Fruit fly (Drosophila melanogaster) whole organism, wandering third instar larva: ENCODE results near the gene CG17786.

ENCODE experiments used
- Abd-B ChIP-seq: fragments of >200 bp; optimal IDR thresholded peaks from 2 replicates; lab custom pipeline; 2017; ENCODE audit warnings: missing biosample characterization, missing genetic modification characterization
- CG32264 ChIP-seq: fragments of 200-800 bp; sonication (Bioruptor generic); optimal IDR thresholded peaks from 2 replicates; lab custom pipeline; 2016; ENCODE audit warnings: missing biosample characterization, missing genetic modification characterization
- CG9705 ChIP-seq: fragments of 200-800 bp; sonication (Bioruptor generic); optimal IDR thresholded peaks from 2 replicates; lab custom pipeline; 2018; ENCODE audit warnings: missing biosample characterization, mild to moderate bottlenecking, missing genetic modification characterization
- CrebA ChIP-seq: fragments of 200-800 bp; sonication (Bioruptor generic); optimal IDR thresholded peaks from 2 replicates; lab custom pipeline; 2016; ENCODE audit warnings: missing biosample characterization, mild to moderate bottlenecking, missing genetic modification characterization, borderline replicate concordance
- Dfd ChIP-seq: fragments of >200 bp; optimal IDR thresholded peaks from 2 replicates; lab custom pipeline; 2017; ENCODE audit warnings: missing biosample characterization, missing genetic modification characterization
- Dif ChIP-seq: fragments of 200-275, 200-300 bp; sonication (Bioruptor generic); optimal IDR thresholded peaks from 2 replicates; lab custom pipeline; 2018; ENCODE audit warnings: missing biosample characterization, missing genetic modification characterization; ENCODE audit not compliant: partially characterized antibody
- GATAd ChIP-seq: sonication (Bioruptor generic); optimal IDR thresholded peaks from 2 replicates; lab custom pipeline; 2016; ENCODE audit warnings: missing biosample characterization, missing genetic modification characterization
- HLH106 ChIP-seq: fragments of 200-800 bp; optimal IDR thresholded peaks from 3 replicates; lab custom pipeline; 2019; ENCODE audit warnings: missing biosample characterization, mild to moderate bottlenecking, missing genetic modification characterization, moderate library complexity
- Hnf4 ChIP-seq: fragments of 200-800 bp; sonication (Bioruptor generic); optimal IDR thresholded peaks from 2 replicates; lab custom pipeline; 2016; ENCODE audit warnings: missing biosample characterization, mild to moderate bottlenecking, missing genetic modification characterization
- Hr78 ChIP-seq: fragments of >200 bp; optimal IDR thresholded peaks from 2 replicates; lab custom pipeline; 2017; ENCODE audit warnings: missing biosample characterization, missing genetic modification characterization
- Hr83 ChIP-seq: fragments of 200-300 bp; sonication (Bioruptor generic); optimal IDR thresholded peaks from 2 replicates; lab custom pipeline; 2016; ENCODE audit warnings: missing biosample characterization, mild to moderate bottlenecking, missing genetic modification characterization, moderate library complexity; ENCODE audit not compliant: poor library complexity, severe bottlenecking
- Jra ChIP-seq: sonication (Bioruptor generic); optimal IDR thresholded peaks from 2 replicates; lab custom pipeline; 2016; ENCODE audit warnings: missing biosample characterization, missing genetic modification characterization
- Mio ChIP-seq: sonication (Bioruptor generic); optimal IDR thresholded peaks from 2 replicates; lab custom pipeline; 2016; ENCODE audit warnings: missing biosample characterization, missing genetic modification characterization
- Myc ChIP-seq: fragments of >200 bp; optimal IDR thresholded peaks from 2 replicates; lab custom pipeline; 2017
- N ChIP-seq: fragments of >200 bp; optimal IDR thresholded peaks from 2 replicates; lab custom pipeline; 2018; ENCODE audit warnings: missing biosample characterization, missing external identifiers, missing genetic modification characterization
- OdsH ChIP-seq: fragments of 200-800 bp; sonication (Bioruptor generic); optimal IDR thresholded peaks from 2 replicates; lab custom pipeline; 2016; ENCODE audit warnings: missing biosample characterization, mild to moderate bottlenecking, missing genetic modification characterization
- Rel ChIP-seq, 2 experiments: fragments of 200-800 bp; sonication (Bioruptor generic) in 1 of 2; optimal IDR thresholded peaks; 2 replicates in 1 of 2; 3 replicates in 1 of 2; lab custom pipeline; 2016 to 2019; ENCODE audit warnings: mild to moderate bottlenecking in 2 of 2, missing biosample characterization in 2 of 2, missing genetic modification characterization in 2 of 2, moderate library complexity in 1 of 2
- Sp1 ChIP-seq: fragments of 200-800 bp; sonication (Bioruptor generic); optimal IDR thresholded peaks from 3 replicates; lab custom pipeline; 2019; ENCODE audit warnings: missing biosample characterization, mild to moderate bottlenecking, missing genetic modification characterization, moderate library complexity
- Vsx2 ChIP-seq: fragments of 200-300, 225-300 bp; sonication (Bioruptor generic); optimal IDR thresholded peaks from 2 replicates; lab custom pipeline; 2018; ENCODE audit warnings: missing biosample characterization, missing genetic modification characterization; ENCODE audit not compliant: partially characterized antibody
- br ChIP-seq: fragments of 200-800 bp; sonication (Bioruptor generic); optimal IDR thresholded peaks from 2 replicates; lab custom pipeline; 2016; ENCODE audit warnings: missing biosample characterization, missing genetic modification characterization
- brk ChIP-seq: fragments of 200-800 bp; sonication (Bioruptor generic); optimal IDR thresholded peaks from 2 replicates; lab custom pipeline; 2016; ENCODE audit warnings: missing biosample characterization, mild to moderate bottlenecking, missing genetic modification characterization
- dl ChIP-seq, 2 experiments: fragments of 175-275, 200-275 bp in 1 of 2; fragments of 200-275 bp in 1 of 2; sonication (Bioruptor generic); optimal IDR thresholded peaks; lab custom pipeline; 2018; ENCODE audit warnings: mild to moderate bottlenecking in 2 of 2, missing biosample characterization in 2 of 2, missing genetic modification characterization in 2 of 2, moderate library complexity in 2 of 2; ENCODE audit not compliant: partially characterized antibody in 2 of 2, insufficient read depth in 1 of 2
- dmrt93B ChIP-seq: fragments of 200-800 bp; sonication (Bioruptor generic); optimal IDR thresholded peaks from 2 replicates; lab custom pipeline; 2018; ENCODE audit warnings: missing biosample characterization, mild to moderate bottlenecking, missing genetic modification characterization
- dsf ChIP-seq: sonication (Bioruptor generic); optimal IDR thresholded peaks from 2 replicates; lab custom pipeline; 2016; ENCODE audit warnings: missing biosample characterization, missing genetic modification characterization, borderline replicate concordance
- ey ChIP-seq: fragments of 200-800 bp; sonication (Bioruptor generic); optimal IDR thresholded peaks from 2 replicates; lab custom pipeline; 2016; ENCODE audit warnings: missing biosample characterization, missing genetic modification characterization
- foxo ChIP-seq, 2 experiments: fragments of 200-800 bp; sonication (Bioruptor generic); optimal IDR thresholded peaks; 2 replicates in 1 of 2; 3 replicates in 1 of 2; lab custom pipeline; 2016 to 2017; ENCODE audit warnings: missing biosample characterization in 2 of 2, missing genetic modification characterization in 2 of 2
- fru ChIP-seq: fragments of 200-800 bp; sonication (Bioruptor generic); optimal IDR thresholded peaks from 3 replicates; lab custom pipeline; 2016; ENCODE audit warnings: missing biosample characterization, mild to moderate bottlenecking, missing genetic modification characterization
- h ChIP-seq: fragments of 200-800 bp; sonication (Bioruptor generic); optimal IDR thresholded peaks from 3 replicates; lab custom pipeline; 2016; ENCODE audit warnings: missing biosample characterization, mild to moderate bottlenecking, missing genetic modification characterization
- jim ChIP-seq: fragments of 175-275, 200-325 bp; sonication (Bioruptor generic); optimal IDR thresholded peaks from 2 replicates; lab custom pipeline; 2016; ENCODE audit warnings: missing biosample characterization, mild to moderate bottlenecking, missing genetic modification characterization
- lola ChIP-seq: fragments of >200 bp; optimal IDR thresholded peaks from 2 replicates; lab custom pipeline; 2017; ENCODE audit warnings: missing biosample characterization, missing genetic modification characterization
- pan ChIP-seq: fragments of >200 bp; optimal IDR thresholded peaks from 2 replicates; lab custom pipeline; 2017
- psq ChIP-seq: fragments of 200-800 bp; sonication (Bioruptor generic); optimal IDR thresholded peaks from 3 replicates; lab custom pipeline; 2017; ENCODE audit warnings: missing biosample characterization, mild to moderate bottlenecking, missing genetic modification characterization, moderate library complexity
- rgr ChIP-seq: fragments of 200-800 bp; sonication (Bioruptor generic); optimal IDR thresholded peaks from 3 replicates; lab custom pipeline; 2016; ENCODE audit warnings: missing biosample characterization, mild to moderate bottlenecking, missing genetic modification characterization
- sage ChIP-seq: fragments of 200-800 bp; sonication (Bioruptor generic); optimal IDR thresholded peaks from 2 replicates; lab custom pipeline; 2016; ENCODE audit warnings: missing biosample characterization, mild to moderate bottlenecking, missing genetic modification characterization
- sv ChIP-seq: fragments of 200-800 bp; sonication (Bioruptor generic); optimal IDR thresholded peaks from 3 replicates; lab custom pipeline; 2016; ENCODE audit warnings: missing biosample characterization, missing genetic modification characterization
- tai ChIP-seq: sonication (Bioruptor generic); optimal IDR thresholded peaks from 2 replicates; lab custom pipeline; 2016; ENCODE audit warnings: missing biosample characterization, missing genetic modification characterization
- usp ChIP-seq: fragments of >200 bp; optimal IDR thresholded peaks from 2 replicates; lab custom pipeline; 2017; ENCODE audit warnings: missing biosample characterization, missing genetic modification characterization
- woc ChIP-seq: sonication (Bioruptor generic); optimal IDR thresholded peaks from 2 replicates; lab custom pipeline; 2016; ENCODE audit warnings: missing biosample characterization, mild to moderate bottlenecking, missing genetic modification characterization

The CG17786 gene

dm6 chr3R:24260411-24260810 is 41.9 kb upstream of the CG17786 start:
- peak; percentile 8 for TF ChIP-seq Dif (GFP tag; lab: Kevin White, UChicago)
- TF ChIP-seq OdsH (GFP tag; lab: Kevin White, UChicago) = no peak

dm6 chr3R:24260041-24260379 is 41.5 kb upstream of the CG17786 start:
- TF ChIP-seq GATAd (GFP tag; lab: Kevin White, UChicago) (no peak), Myc (no peak), psq (GFP tag; lab: Kevin White, UChicago) (peak; percentile 29), dmrt93B (GFP tag; lab: Kevin White, UChicago) (no peak), foxo (GFP tag; optimal IDR thresholded peaks at IDR 0.05; lab: Kevin White, UChicago) (no peak), CG9705 (no peak), fru (GFP tag; lab: Kevin White, UChicago) (peak; percentile 56), Hr78 (GFP tag; lab: Kevin White, UChicago) (no peak), Jra (GFP tag; lab: Kevin White, UChicago) (no peak), Dif (GFP tag; lab: Kevin White, UChicago) (no peak), h (GFP tag; lab: Kevin White, UChicago) (peak; percentile 25), OdsH (GFP tag; lab: Kevin White, UChicago) (no peak), N (no peak), br (no peak)

dm6 chr3R:24259278-24260040 is 40.9 kb upstream of the CG17786 start:
- TF ChIP-seq woc (GFP tag; lab: Kevin White, UChicago) (peak; percentile 81), sv (GFP tag; lab: Kevin White, UChicago) (peak; percentile 82), fru (GFP tag; lab: Kevin White, UChicago) (peak; percentile 96), br (peak; percentile 95), jim (GFP tag; lab: Kevin White, UChicago) (no peak), foxo (GFP tag; optimal IDR thresholded peaks at IDR 0.05; lab: Kevin White, UChicago) (peak; percentile 93 to 97), Mio (GFP tag; lab: Kevin White, UChicago) (peak; percentile 81), tai (GFP tag; lab: Kevin White, UChicago) (no peak), Dfd (GFP tag; lab: Kevin White, UChicago) (no peak), CG9705 (peak; percentile 5), CrebA (GFP tag; lab: Kevin White, UChicago) (peak; percentile 85), Myc (no peak), Hr78 (GFP tag; lab: Kevin White, UChicago) (no peak), brk (GFP tag; lab: Kevin White, UChicago) (peak; percentile 82), Hnf4 (peak; percentile 90), Sp1 (GFP tag; lab: Kevin White, UChicago) (peak; percentile 91), CG32264 (peak; percentile 90), Abd-B (GFP tag; lab: Kevin White, UChicago) (no peak), dl (GFP tag; optimal IDR thresholded peaks at IDR 0.05; lab: Kevin White, UChicago; ENCODE audit: insufficient read depth in 1 of 2, partially characterized antibody in 2 of 2) (peak; percentile 92 to 96), sage (GFP tag; lab: Kevin White, UChicago) (peak; percentile 85), Hr83 (GFP tag; lab: Kevin White, UChicago) (peak; percentile 66), pan (lab: Kevin White, UChicago) (no peak), Jra (GFP tag; lab: Kevin White, UChicago) (peak; percentile 64), Rel (GFP tag; optimal IDR thresholded peaks at IDR 0.05; lab: Kevin White, UChicago) (peak; percentile 83), Rel (tag; optimal IDR thresholded peaks at IDR 0.05; lab: Kevin White, UChicago) (peak; percentile 58), GATAd (GFP tag; lab: Kevin White, UChicago) (peak; percentile 41), OdsH (GFP tag; lab: Kevin White, UChicago) (peak; percentile 96), usp (GFP tag; lab: Kevin White, UChicago) (no peak), rgr (GFP tag; lab: Kevin White, UChicago) (peak; percentile 98), HLH106 (tag; lab: Kevin White, UChicago) (peak; percentile 88), ey (GFP tag; lab: Kevin White, UChicago) (peak; percentile 97), h (GFP tag; lab: Kevin White, UChicago) (peak; percentile 97), N (no peak), Vsx2 (GFP tag; lab: Kevin White, UChicago) (peak; percentile 52), Dif (GFP tag; lab: Kevin White, UChicago) (peak; percentile 96), lola (GFP tag; lab: Kevin White, UChicago) (no peak), dmrt93B (GFP tag; lab: Kevin White, UChicago) (no peak), psq (GFP tag; lab: Kevin White, UChicago) (peak; percentile 93), dsf (GFP tag; lab: Kevin White, UChicago) (peak; percentile 43)
